Worm (Caenorhabditis elegans): Measurements from ENCODE around the gene nhr-230.

Gene nhr-230

DNA sequence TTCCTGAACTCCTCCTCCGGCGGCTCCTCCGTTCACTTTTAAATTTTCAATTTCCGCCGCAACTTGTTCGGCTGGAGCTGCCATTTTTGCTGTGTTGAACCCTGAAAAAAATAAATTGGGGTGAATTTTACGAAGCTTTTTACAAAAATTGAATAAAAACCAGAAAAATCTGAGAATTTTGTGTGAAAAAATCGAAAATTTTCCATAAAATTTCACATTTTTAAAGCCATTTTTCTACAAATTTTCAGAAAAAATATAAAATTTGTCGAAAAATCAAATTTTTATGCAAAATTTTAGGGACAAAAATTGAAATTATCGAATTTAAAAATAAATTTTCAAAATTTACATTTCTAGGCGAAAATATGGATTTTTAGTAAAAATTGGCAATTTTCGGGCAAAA is 12.5 kb downstream of the nhr-230 start, which contains the start of gene wars-1:
wars-1 (minus strand) TSS at position 101 of the 400 bp plus-strand sequence.
- no peak for TF ChIP-seq unc-62 (GFP tag; optimal IDR thresholded peaks at IDR 0.05)

DNA sequence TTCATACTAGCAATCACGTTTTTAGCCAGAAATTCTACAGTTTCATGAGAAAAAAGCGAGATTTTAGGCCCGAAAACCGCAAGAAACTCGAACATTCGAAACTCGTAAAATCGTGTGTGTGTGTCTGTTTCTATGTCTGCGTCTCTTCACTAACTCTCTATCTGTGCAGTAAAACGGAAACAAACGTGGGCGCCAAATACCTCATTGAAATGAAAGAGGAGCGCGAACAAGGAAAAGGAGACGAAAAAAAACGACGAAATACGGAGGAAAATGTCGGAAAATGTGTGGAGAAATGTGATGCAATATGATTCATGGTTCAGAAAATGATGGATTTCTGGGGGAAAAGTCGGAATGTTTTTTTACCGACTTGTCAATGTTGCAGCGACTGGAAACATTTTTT is 21.9 kb downstream of the nhr-230 start:
- no peak for TF ChIP-seq unc-62 (GFP tag; optimal IDR thresholded peaks at IDR 0.05)

DNA sequence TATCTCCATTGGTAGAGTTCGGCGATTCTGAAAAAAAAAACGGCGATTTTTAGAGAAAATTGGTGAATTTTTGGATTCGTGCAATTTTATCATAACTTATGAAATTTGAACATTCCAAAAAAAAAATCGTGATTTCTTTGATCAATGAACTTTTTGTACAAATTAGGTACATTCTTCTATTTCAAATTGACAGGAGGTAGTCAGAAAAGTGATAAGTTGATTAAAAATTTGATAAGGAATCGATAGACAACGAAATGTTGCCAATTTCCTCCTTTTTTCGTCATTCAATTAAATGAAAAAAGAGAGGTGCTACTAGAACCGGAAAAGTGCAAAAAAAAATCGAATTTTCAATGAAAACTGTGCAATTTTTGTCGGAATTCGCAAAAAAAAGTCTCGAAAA is 24.4 kb downstream of the nhr-230 start:
- TF ChIP-seq unc-62 (GFP tag; optimal IDR thresholded peaks at IDR 0.05) = no peak

DNA sequence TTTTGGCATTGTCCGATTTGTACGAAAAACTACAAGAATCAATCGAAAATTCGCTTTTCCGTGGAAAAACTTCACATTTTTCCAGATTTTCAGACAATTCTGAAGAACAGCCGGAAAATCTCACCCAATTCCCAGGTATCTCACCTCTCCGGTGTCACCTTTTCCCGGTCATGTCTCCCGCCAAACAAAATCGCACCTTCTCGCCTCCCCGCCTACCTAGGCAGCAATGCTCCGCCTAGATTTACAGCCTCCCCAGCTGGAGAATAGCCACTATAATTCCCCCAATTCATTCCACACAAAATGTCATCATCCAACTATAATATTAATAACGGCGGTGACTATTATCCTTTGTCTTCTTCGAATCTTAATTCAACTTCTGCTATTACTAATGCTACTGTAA is 27.3 kb downstream of the nhr-230 start, which contains the start of gene ceh-51:
ceh-51 (plus strand) TSS at position 301 of the 400 bp plus-strand sequence.
- TF ChIP-seq unc-62 (GFP tag; optimal IDR thresholded peaks at IDR 0.05) = no peak

ce11 chrV:18894924-18895388 is 48.4 kb downstream of the nhr-230 start, which contains the start of gene emb-4:
TSS of gene emb-4 (minus strand) at chrV:18894974.
- TF ChIP-seq unc-62 (GFP tag; optimal IDR thresholded peaks at IDR 0.05) = no peak

- TF ChIP-seq unc-62 (GFP tag; optimal IDR thresholded peaks at IDR 0.05) = no peak
Observed at ce11 chrV:18900437-18900836, 53.9 kb downstream of the nhr-230 start, which contains the start of gene nhr-243. TSS of gene nhr-243 (minus strand) at chrV:18900537.

DNA sequence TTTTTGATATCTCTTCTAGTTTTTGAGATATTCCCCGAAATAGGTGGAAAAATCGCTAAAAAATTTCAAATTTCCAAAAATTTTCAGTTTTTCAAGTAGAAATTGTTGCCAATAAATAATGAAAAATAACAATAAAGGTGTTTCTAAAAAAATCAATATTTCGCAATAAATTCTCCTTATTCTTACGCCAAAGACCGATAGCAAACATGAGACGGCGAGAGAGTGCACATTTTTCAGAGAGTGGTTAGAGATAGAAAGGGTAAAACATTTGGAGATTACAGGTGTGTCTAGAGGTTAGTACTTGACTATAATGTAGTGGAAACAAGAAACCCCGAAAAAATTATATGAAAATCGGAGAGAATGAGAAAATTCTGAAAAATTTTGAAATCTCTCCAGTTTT is 55.0 kb downstream of the nhr-230 start:
- no peak for TF ChIP-seq unc-62 (GFP tag; optimal IDR thresholded peaks at IDR 0.05)

Measured in whole organism, dauer.